Fruit fly (Drosophila melanogaster): ENCODE measurements around the gene vig2.
A peak's percentile ranks its signal among the peaks of the same experiment; 100 is the strongest.

Gene vig2

dm6 chr3R:25074558-25074964 lies 48.6 kb upstream of the vig2 start, which contains the start of the genes shams and CG11920 (continued):
- no peak for TF ChIP-seq salm (tag; optimal IDR thresholded peaks at IDR 0.05)
- no peak for TF ChIP-seq CG18011 (GFP tag; optimal IDR thresholded peaks at IDR 0.05)
- no peak for TF ChIP-seq CG17802 (tag; optimal IDR thresholded peaks at IDR 0.05)
- TF ChIP-seq MBD-R2 (GFP tag; IDR thresholded peaks at IDR 0.05) = peak; percentile 62; the same call in 1 of the 2 replicates
- TF ChIP-seq btn (GFP tag; optimal IDR thresholded peaks at IDR 0.05) = no peak
- no peak for TF ChIP-seq zen (tag; optimal IDR thresholded peaks at IDR 0.05)
- TF ChIP-seq prd (optimal IDR thresholded peaks at IDR 0.05) = no peak
- no peak for TF ChIP-seq prd (GFP tag; IDR thresholded peaks at IDR 0.05)
- TF ChIP-seq gt (GFP tag; IDR thresholded peaks at IDR 0.05) = no peak
- no peak for TF ChIP-seq CG16815 (GFP tag; optimal IDR thresholded peaks at IDR 0.05)
- TF ChIP-seq CG10543 (GFP tag; optimal IDR thresholded peaks at IDR 0.05) = no peak
- no peak for TF ChIP-seq CG17359 (tag; optimal IDR thresholded peaks at IDR 0.05)
- no peak for TF ChIP-seq Hr51 (GFP tag; optimal IDR thresholded peaks at IDR 0.05)
- TF ChIP-seq jing (GFP tag; optimal IDR thresholded peaks at IDR 0.05) = no peak
- TF ChIP-seq CG18599 (GFP tag; optimal IDR thresholded peaks at IDR 0.05) = no peak
- TF ChIP-seq gem (tag; optimal IDR thresholded peaks at IDR 0.05) = peak; percentile 57
- TF ChIP-seq CG11723 (GFP tag; optimal IDR thresholded peaks at IDR 0.05) = peak; percentile 26
- no peak for TF ChIP-seq Neu2 (GFP tag; optimal IDR thresholded peaks at IDR 0.05; ENCODE audit: borderline replicate concordance)
- peak; percentile 80 for TF ChIP-seq sens (GFP tag)
- peak; percentile 82 for TF ChIP-seq YL-1 (GFP tag; optimal IDR thresholded peaks at IDR 0.05)
- no peak for TF ChIP-seq rib (GFP tag; IDR thresholded peaks at IDR 0.05)
- no peak for TF ChIP-seq NFAT (GFP tag; IDR thresholded peaks at IDR 0.05)
- no peak for TF ChIP-seq CG2889 (GFP tag; IDR thresholded peaks at IDR 0.05)
- no peak for TF ChIP-seq D19B (GFP tag; optimal IDR thresholded peaks at IDR 0.05)
- no peak; the same call in 2 of the 3 replicates for TF ChIP-seq knrl (GFP tag; IDR thresholded peaks at IDR 0.05; ENCODE audit: partially characterized antibody)
- TF ChIP-seq CG30403 (GFP tag; optimal IDR thresholded peaks at IDR 0.05) = peak; percentile 29
- no peak for TF ChIP-seq en (GFP tag; optimal IDR thresholded peaks at IDR 0.05)
- no peak for TF ChIP-seq CG3726 (GFP tag; IDR thresholded peaks at IDR 0.05)
- peak; percentile 37; the same call in 1 of the 3 replicates for TF ChIP-seq CG34422 (GFP tag; IDR thresholded peaks at IDR 0.05)
- peak; percentile 52; the same call in 1 of the 3 replicates for TF ChIP-seq vnd (GFP tag; IDR thresholded peaks at IDR 0.05; ENCODE audit: partially characterized antibody)
- no peak for TF ChIP-seq zf30C (GFP tag; optimal IDR thresholded peaks at IDR 0.05)
- TF ChIP-seq Tbp (GFP tag; optimal IDR thresholded peaks at IDR 0.05) = no peak
- TF ChIP-seq nerfin-1 (tag; optimal IDR thresholded peaks at IDR 0.05) = peak; percentile 48
- TF ChIP-seq CG10147 (GFP tag; optimal IDR thresholded peaks at IDR 0.05) = no peak
- no peak for TF ChIP-seq CG3407 (GFP tag; optimal IDR thresholded peaks at IDR 0.05)
- no peak for TF ChIP-seq CG9817 (tag; optimal IDR thresholded peaks at IDR 0.05)
- peak; percentile 98 for TF ChIP-seq CG1603 (tag; optimal IDR thresholded peaks at IDR 0.05)
- TF ChIP-seq chm (GFP tag; IDR thresholded peaks at IDR 0.05) = no peak
- TF ChIP-seq danr (GFP tag; IDR thresholded peaks at IDR 0.05) = no peak
- TF ChIP-seq ftz-f1 (GFP tag; optimal IDR thresholded peaks at IDR 0.05) = no peak
- no peak for TF ChIP-seq Hr3 (GFP tag; optimal IDR thresholded peaks at IDR 0.05)
- TF ChIP-seq amos (GFP tag; IDR thresholded peaks at IDR 0.05; ENCODE audit: partially characterized antibody) = no peak; the same call in 1 of the 2 replicates
- TF ChIP-seq CG3838 (GFP tag; optimal IDR thresholded peaks at IDR 0.05) = peak; percentile 36
- no peak for TF ChIP-seq Drgx (GFP tag; IDR thresholded peaks at IDR 0.05)
- TF ChIP-seq Max (GFP tag; optimal IDR thresholded peaks at IDR 0.05) = peak; percentile 68
- TF ChIP-seq CG17361 (GFP tag; IDR thresholded peaks at IDR 0.05) = no peak
- no peak for TF ChIP-seq CHES-1-like (GFP tag; optimal IDR thresholded peaks at IDR 0.05)
- no peak for TF ChIP-seq vvl (GFP tag; IDR thresholded peaks at IDR 0.05)
- no peak for TF ChIP-seq dmrt99B (tag; optimal IDR thresholded peaks at IDR 0.05)
- peak; percentile 40 for TF ChIP-seq gro (GFP tag; optimal IDR thresholded peaks at IDR 0.05)
- TF ChIP-seq grau (tag; optimal IDR thresholded peaks at IDR 0.05) = peak; percentile 32
